Worm (Caenorhabditis elegans) whole organism, L2 larva: ENCODE results near the gene rpl-21.

Experiments used
- Y55F3AM.14 ChIP-seq: fragments of 200-800 bp; sonication (Bioruptor generic); optimal IDR thresholded peaks from 2 replicates; lab custom pipeline; 2018; ENCODE audit warnings: mild to moderate bottlenecking, missing genetic modification characterization, missing compliant biosample characterization
- blmp-1 ChIP-seq: sonication (generic microtip); optimal IDR thresholded peaks from 2 replicates; lab custom pipeline; 2017; ENCODE audit warnings: missing genetic modification characterization, mild to moderate bottlenecking, missing compliant biosample characterization, antibody characterized with exemption, moderate library complexity; ENCODE audit not compliant: insufficient read depth
- elt-3 ChIP-seq: sonication (generic microtip); optimal IDR thresholded peaks from 2 replicates; lab custom pipeline; 2017; ENCODE audit warnings: missing biosample characterization, missing genetic modification characterization
- fos-1 ChIP-seq: fragments of 150-350 bp; optimal IDR thresholded peaks from 2 replicates; lab custom pipeline; 2014; ENCODE audit warnings: missing biosample characterization, missing genetic modification characterization
- lin-39 ChIP-seq: fragments of 150-350 bp; optimal IDR thresholded peaks from 2 replicates; lab custom pipeline; 2014; ENCODE audit warnings: missing biosample characterization, missing genetic modification reagents, missing genetic modification characterization
- mab-5 ChIP-seq: fragments of 150-350 bp; optimal IDR thresholded peaks from 2 replicates; lab custom pipeline; 2014; ENCODE audit warnings: missing biosample characterization, missing genetic modification characterization
- nhr-25 ChIP-seq: fragments of 150-350 bp; sonication (generic microtip); optimal IDR thresholded peaks from 3 replicates; lab custom pipeline; 2014; ENCODE audit warnings: missing biosample characterization, missing genetic modification characterization
- nhr-77 ChIP-seq: fragments of 150-350 bp; optimal IDR thresholded peaks from 2 replicates; lab custom pipeline; 2014; ENCODE audit warnings: missing biosample characterization, missing genetic modification characterization
- skn-1 ChIP-seq: sonication (generic microtip); optimal IDR thresholded peaks from 2 replicates; lab custom pipeline; 2017; ENCODE audit warnings: missing biosample characterization, missing genetic modification characterization
- sma-9 ChIP-seq, 2 experiments: fragments of 150-350 bp in 1 of 2; sonication (generic microtip) in 1 of 2; optimal IDR thresholded peaks; 2 replicates each; lab custom pipeline; 2014 to 2016; ENCODE audit warnings: missing genetic modification characterization in 2 of 2, mild to moderate bottlenecking in 1 of 2, missing biosample characterization in 1 of 2, missing compliant biosample characterization in 1 of 2, missing genetic modification reagents in 1 of 2, moderate library complexity in 1 of 2
- unc-62 ChIP-seq: fragments of 150-350 bp; optimal IDR thresholded peaks from 2 replicates; lab custom pipeline; 2014; ENCODE audit warnings: missing biosample characterization, missing genetic modification reagents, missing genetic modification characterization

- TF ChIP-seq blmp-1 (tag; lab: Kevin White, UChicago) (no peak), fos-1 (tag; lab: Kevin White, UChicago) (no peak), nhr-25 (tag; lab: Kevin White, UChicago) (no peak), lin-39 (no peak), skn-1 (tag; lab: Kevin White, UChicago) (no peak), sma-9 (GFP tag; optimal IDR thresholded peaks at IDR 0.05; lab: Kevin White, UChicago) (no peak), sma-9 (tag; optimal IDR thresholded peaks at IDR 0.05; lab: Kevin White, UChicago) (no peak), Y55F3AM.14 (no peak), mab-5 (tag; lab: Kevin White, UChicago) (no peak), nhr-77 (no peak), elt-3 (tag; lab: Kevin White, UChicago) (no peak), unc-62 (GFP tag; lab: Kevin White, UChicago) (no peak)
Observed at ce11 chrIII:8088235-8088634, 41.8 kb downstream of the rpl-21 start, which contains the start of gene vms-1.
